Worm (Caenorhabditis elegans): Measurements from ENCODE around the gene dpy-1.

The dpy-1 gene

ce11 chrIII:2027517-2027916 lies 20.3 kb downstream of the dpy-1 start:
- TF ChIP-seq nhr-76 (tag; optimal IDR thresholded peaks at IDR 0.05) (no peak), cnd-1 (tag; optimal IDR thresholded peaks at IDR 0.05) (no peak), elt-3 (tag; optimal IDR thresholded peaks at IDR 0.05) (no peak), snpc-4 (tag; optimal IDR thresholded peaks at IDR 0.05) (no peak), hlh-1 (tag; optimal IDR thresholded peaks at IDR 0.05) (peak; percentile 48), unc-62 (GFP tag; optimal IDR thresholded peaks at IDR 0.05) (peak; percentile 53)

ce11 chrIII:2021495-2021894 lies 26.3 kb downstream of the dpy-1 start, which contains the start of gene ckr-2:
Gene ckr-2, minus strand, starts transcription at chrIII:2021595.
- no peak for TF ChIP-seq unc-39 (tag; optimal IDR thresholded peaks at IDR 0.05)
- TF ChIP-seq ces-1 (GFP tag; optimal IDR thresholded peaks at IDR 0.05), result no peak
- TF ChIP-seq zip-8 (tag; optimal IDR thresholded peaks at IDR 0.05), result no peak
- no peak for TF ChIP-seq ztf-11 (tag; optimal IDR thresholded peaks at IDR 0.05)
- TF ChIP-seq pha-4 (tag; optimal IDR thresholded peaks at IDR 0.05), result no peak
- no peak for TF ChIP-seq snpc-4 (tag; optimal IDR thresholded peaks at IDR 0.05)
- no peak for TF ChIP-seq elt-3 (tag; optimal IDR thresholded peaks at IDR 0.05)
- no peak for TF ChIP-seq nhr-237 (tag; optimal IDR thresholded peaks at IDR 0.05)
- TF ChIP-seq sptf-1 (tag; optimal IDR thresholded peaks at IDR 0.05), result no peak
- TF ChIP-seq lin-32 (GFP tag; optimal IDR thresholded peaks at IDR 0.05), result no peak
- TF ChIP-seq lsy-2 (tag; optimal IDR thresholded peaks at IDR 0.05), result no peak

- TF ChIP-seq cnd-1 (tag; optimal IDR thresholded peaks at IDR 0.05), result no peak
Observed at ce11 chrIII:2015494-2015893, 32.3 kb downstream of the dpy-1 start.

- TF ChIP-seq ham-2 (GFP tag; optimal IDR thresholded peaks at IDR 0.05) (no peak), zip-8 (tag; optimal IDR thresholded peaks at IDR 0.05) (no peak), mep-1 (tag; optimal IDR thresholded peaks at IDR 0.05) (no peak)
Observed at ce11 chrIII:2013156-2013854, 34.5 kb downstream of the dpy-1 start.

ce11 chrIII:2012561-2012960 lies 35.2 kb downstream of the dpy-1 start:
- TF ChIP-seq lin-13 (tag; optimal IDR thresholded peaks at IDR 0.05) (no peak), tbx-8 (GFP tag; optimal IDR thresholded peaks at IDR 0.05) (no peak), unc-39 (tag; optimal IDR thresholded peaks at IDR 0.05) (no peak), ces-1 (GFP tag; optimal IDR thresholded peaks at IDR 0.05) (no peak), M03D4.4 (tag; optimal IDR thresholded peaks at IDR 0.05) (no peak), sem-2 (GFP tag; optimal IDR thresholded peaks at IDR 0.05) (no peak), mab-5 (tag; optimal IDR thresholded peaks at IDR 0.05) (no peak), nhr-237 (tag; optimal IDR thresholded peaks at IDR 0.05) (no peak), flh-1 (GFP tag; optimal IDR thresholded peaks at IDR 0.05) (no peak), blmp-1 (tag; optimal IDR thresholded peaks at IDR 0.05) (no peak), mep-1 (tag; optimal IDR thresholded peaks at IDR 0.05) (no peak), ceh-83 (GFP tag; optimal IDR thresholded peaks at IDR 0.05) (no peak), hlh-1 (tag; optimal IDR thresholded peaks at IDR 0.05) (no peak), lin-32 (GFP tag; optimal IDR thresholded peaks at IDR 0.05) (no peak), unc-62 (GFP tag; optimal IDR thresholded peaks at IDR 0.05) (no peak), pha-4 (tag; optimal IDR thresholded peaks at IDR 0.05) (no peak), unc-120 (tag; optimal IDR thresholded peaks at IDR 0.05; ENCODE audit: poor library complexity, severe bottlenecking) (no peak), ham-2 (GFP tag; optimal IDR thresholded peaks at IDR 0.05) (no peak), nhr-76 (tag; optimal IDR thresholded peaks at IDR 0.05) (no peak), lsy-2 (tag; optimal IDR thresholded peaks at IDR 0.05) (no peak)

- no peak for TF ChIP-seq mls-2 (tag; optimal IDR thresholded peaks at IDR 0.05)
- no peak for TF ChIP-seq sem-2 (GFP tag; optimal IDR thresholded peaks at IDR 0.05)
- no peak for TF ChIP-seq mep-1 (tag; optimal IDR thresholded peaks at IDR 0.05)
- TF ChIP-seq ztf-11 (tag; optimal IDR thresholded peaks at IDR 0.05), result no peak
- TF ChIP-seq ceh-83 (GFP tag; optimal IDR thresholded peaks at IDR 0.05), result no peak
- no peak for TF ChIP-seq flh-1 (GFP tag; optimal IDR thresholded peaks at IDR 0.05)
- TF ChIP-seq ceh-43 (GFP tag; optimal IDR thresholded peaks at IDR 0.05), result no peak
- no peak for TF ChIP-seq bed-3 (GFP tag; optimal IDR thresholded peaks at IDR 0.05)
- no peak for TF ChIP-seq elt-3 (tag; optimal IDR thresholded peaks at IDR 0.05)
- no peak for TF ChIP-seq sptf-1 (tag; optimal IDR thresholded peaks at IDR 0.05)
Observed at ce11 chrIII:2008894-2009293, 38.9 kb downstream of the dpy-1 start.
